Worm (Caenorhabditis elegans): ENCODE measurements around the gene T12C9.7.

DNA sequence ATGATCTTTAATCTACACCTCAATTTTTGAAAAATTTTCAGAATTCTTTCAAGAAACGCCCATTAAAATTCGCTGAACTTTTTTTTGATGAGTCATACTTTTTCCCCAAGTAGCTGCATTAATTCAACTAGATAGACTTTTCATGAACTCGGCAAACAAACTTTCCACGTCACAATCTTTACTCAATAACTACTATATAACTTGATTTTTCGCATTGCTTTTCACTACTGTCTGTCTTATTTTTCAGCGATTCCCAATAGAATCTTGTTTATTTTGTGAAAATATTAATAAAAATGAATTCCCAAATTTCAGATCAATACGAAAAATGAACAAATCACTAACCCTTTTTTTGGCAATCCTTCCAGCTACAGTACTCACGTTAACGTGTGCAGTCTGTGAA, 17.6 kb upstream of the T12C9.7 start, which contains the start of gene T05C1.1:
- TF ChIP-seq nhr-237 (tag; optimal IDR thresholded peaks at IDR 0.05): no peak
- TF ChIP-seq mab-5 (tag; optimal IDR thresholded peaks at IDR 0.05): no peak
- no peak for TF ChIP-seq snpc-4 (tag; optimal IDR thresholded peaks at IDR 0.05)
- TF ChIP-seq skn-1 (tag; optimal IDR thresholded peaks at IDR 0.05): no peak
- TF ChIP-seq ama-1 (optimal IDR thresholded peaks at IDR 0.05): no peak
- TF ChIP-seq mdl-1 (tag; optimal IDR thresholded peaks at IDR 0.05): no peak
- no peak for TF ChIP-seq aly-2 (tag; optimal IDR thresholded peaks at IDR 0.05)
